Fruit fly (Drosophila melanogaster) whole organism, embryonic: Measurements from ENCODE around the gene Tdg.

Source experiments
- CG11247 ChIP-seq: fragments of 200-800 bp; sonication (Bioruptor generic); IDR thresholded peaks from 2 replicates; pipeline ENCODE4 v1.3.6; 2022; ENCODE audit warnings: missing biosample characterization, missing genetic modification characterization
- CG11723 ChIP-seq: fragments of 200-800 bp; sonication (Bioruptor generic); optimal IDR thresholded peaks from 2 replicates; lab custom pipeline; 2017; ENCODE audit warnings: missing biosample characterization, mild to moderate bottlenecking, missing genetic modification characterization
- CG12236 ChIP-seq: fragments of 200-800 bp; sonication (Bioruptor generic); optimal IDR thresholded peaks from 2 replicates; lab custom pipeline; 2016; ENCODE audit warnings: missing biosample characterization, missing genetic modification characterization
- CG14050 ChIP-seq: fragments of 200-800 bp; sonication (Bioruptor generic); IDR thresholded peaks from 3 replicates; pipeline ENCODE4 v1.3.6; 2022; ENCODE audit warnings: missing biosample characterization, missing genetic modification characterization
- CG14441 ChIP-seq: fragments of 200-800 bp; sonication (Bioruptor generic); IDR thresholded peaks from 2 replicates; pipeline ENCODE4 v1.3.6; 2022; ENCODE audit warnings: missing biosample characterization, missing genetic modification characterization
- CG14710 ChIP-seq: fragments of 200-800 bp; sonication (Bioruptor generic); optimal IDR thresholded peaks from 3 replicates; lab custom pipeline; 2019; ENCODE audit warnings: missing biosample characterization, mild to moderate bottlenecking, missing genetic modification characterization, moderate library complexity
- CG17359 ChIP-seq: fragments of 200-800 bp; sonication (Bioruptor generic); optimal IDR thresholded peaks from 3 replicates; lab custom pipeline; 2018; ENCODE audit warnings: missing biosample characterization, mild to moderate bottlenecking, missing genetic modification characterization, moderate library complexity
- CG17568 ChIP-seq: fragments of 200-800 bp; sonication (Bioruptor generic); optimal IDR thresholded peaks from 2 replicates; lab custom pipeline; 2018; ENCODE audit warnings: missing biosample characterization, mild to moderate bottlenecking, missing genetic modification characterization, moderate library complexity
- CG18476 ChIP-seq: fragments of 200-800 bp; sonication (Bioruptor generic); optimal IDR thresholded peaks from 2 replicates; lab custom pipeline; 2016; ENCODE audit warnings: missing biosample characterization, mild to moderate bottlenecking, missing genetic modification characterization
- CG18599 ChIP-seq: fragments of 200-800 bp; sonication (Bioruptor generic); optimal IDR thresholded peaks from 3 replicates; lab custom pipeline; 2017; ENCODE audit warnings: missing biosample characterization, missing genetic modification characterization, mild to moderate bottlenecking, moderate library complexity, missing genetic modification reagents
- CG2678 ChIP-seq: fragments of 200-800 bp; sonication (Bioruptor generic); optimal IDR thresholded peaks from 3 replicates; lab custom pipeline; 2019; ENCODE audit warnings: missing biosample characterization, mild to moderate bottlenecking, missing genetic modification characterization, moderate library complexity
- CG42726 ChIP-seq: fragments of 200-800 bp; sonication (Bioruptor generic); IDR thresholded peaks from 2 replicates; pipeline ENCODE4 v1.3.6; 2022; ENCODE audit warnings: missing biosample characterization, missing genetic modification characterization; ENCODE audit not compliant: partially characterized antibody
- CG4707 ChIP-seq: fragments of 200-800 bp; sonication (Bioruptor generic); optimal IDR thresholded peaks from 2 replicates; lab custom pipeline; 2018; ENCODE audit warnings: missing biosample characterization, mild to moderate bottlenecking, missing genetic modification characterization, moderate library complexity
- CG6272 ChIP-seq: fragments of 200-800 bp; sonication (Bioruptor generic); IDR thresholded peaks from 2 replicates; pipeline ENCODE4 v1.3.6; 2022; ENCODE audit warnings: missing biosample characterization, missing genetic modification characterization
- CG8478 ChIP-seq: fragments of >200 bp; optimal IDR thresholded peaks from 2 replicates; lab custom pipeline; 2018
- CG9215 ChIP-seq: fragments of 200-800 bp; sonication (Bioruptor generic); IDR thresholded peaks from 2 replicates; pipeline ENCODE4 v1.3.6; 2022; ENCODE audit warnings: missing biosample characterization, missing genetic modification characterization
- D ChIP-seq, 2 experiments: fragments of 200-800 bp in 1 of 2; fragments of >200 bp in 1 of 2; sonication (Bioruptor generic) in 1 of 2; optimal IDR thresholded peaks; 2 replicates in 1 of 2; 3 replicates in 1 of 2; lab custom pipeline; 2017; ENCODE audit warnings: mild to moderate bottlenecking in 1 of 2, missing biosample characterization in 1 of 2, missing genetic modification characterization in 1 of 2, missing genetic modification reagents in 1 of 2
- Dip2 ChIP-seq: fragments of 200-800 bp; sonication (Bioruptor generic); IDR thresholded peaks from 2 replicates; pipeline ENCODE4 v1.3.6; 2022; ENCODE audit warnings: missing biosample characterization, missing genetic modification characterization
- Fer2 ChIP-seq: fragments of 200-800 bp; sonication (Bioruptor generic); optimal IDR thresholded peaks from 2 replicates; lab custom pipeline; 2018; ENCODE audit warnings: missing biosample characterization, mild to moderate bottlenecking, missing genetic modification characterization, moderate library complexity
- HLH3B ChIP-seq: fragments of 200-800 bp; sonication (Bioruptor generic); IDR thresholded peaks from 2 replicates; pipeline ENCODE4 v1.3.6; 2022; ENCODE audit warnings: missing biosample characterization, missing genetic modification characterization
- Hr51 ChIP-seq, 2 experiments: fragments of 200-800 bp; sonication (Bioruptor generic); optimal IDR thresholded peaks; 2 replicates in 1 of 2; 3 replicates in 1 of 2; lab custom pipeline; 2016 to 2018; ENCODE audit warnings: missing biosample characterization in 2 of 2, missing genetic modification characterization in 2 of 2, mild to moderate bottlenecking in 1 of 2, moderate library complexity in 1 of 2
- Hsf ChIP-seq: fragments of 200-800 bp; sonication (Bioruptor generic); optimal IDR thresholded peaks from 3 replicates; lab custom pipeline; 2016; ENCODE audit warnings: missing biosample characterization, missing genetic modification characterization
- Rx ChIP-seq: fragments of 200-800 bp; sonication (Bioruptor generic); IDR thresholded peaks from 2 replicates; pipeline ENCODE4 v1.3.6; 2022; ENCODE audit warnings: missing biosample characterization, missing genetic modification characterization
- Sox100B ChIP-seq: fragments of 200-800 bp; sonication (Bioruptor generic); optimal IDR thresholded peaks from 3 replicates; lab custom pipeline; 2018; ENCODE audit warnings: missing biosample characterization, mild to moderate bottlenecking, missing genetic modification characterization
- Sry-β ChIP-seq: fragments of 200-800 bp; sonication (Bioruptor generic); optimal IDR thresholded peaks from 2 replicates; lab custom pipeline; 2018; ENCODE audit warnings: missing biosample characterization, mild to moderate bottlenecking, missing genetic modification characterization, moderate library complexity
- Ssrp ChIP-seq: fragments of 200-800 bp; sonication (Bioruptor generic); optimal IDR thresholded peaks from 2 replicates; lab custom pipeline; 2018; ENCODE audit warnings: missing biosample characterization, mild to moderate bottlenecking, missing genetic modification characterization, moderate library complexity
- YL-1 ChIP-seq: fragments of 200-800 bp; sonication (Bioruptor generic); optimal IDR thresholded peaks from 3 replicates; lab custom pipeline; 2017; ENCODE audit warnings: missing biosample characterization, mild to moderate bottlenecking, missing genetic modification characterization
- al ChIP-seq: fragments of 200-800 bp; sonication (Bioruptor generic); IDR thresholded peaks from 2 replicates; pipeline ENCODE4 v1.3.6; 2022; ENCODE audit warnings: missing biosample characterization, missing genetic modification characterization
- amos ChIP-seq: fragments of 200-800 bp; sonication (Bioruptor generic); IDR thresholded peaks from 2 replicates; pipeline ENCODE4 v1.3.6; 2022; ENCODE audit warnings: missing biosample characterization, missing genetic modification characterization; ENCODE audit not compliant: partially characterized antibody
- ash1 ChIP-seq: fragments of 200-800 bp; sonication (Bioruptor generic); optimal IDR thresholded peaks from 2 replicates; lab custom pipeline; 2018; ENCODE audit warnings: missing biosample characterization, mild to moderate bottlenecking, missing genetic modification characterization
- dati ChIP-seq: fragments of 200-800 bp; sonication (Bioruptor generic); IDR thresholded peaks from 2 replicates; pipeline ENCODE4 v1.3.6; 2022; ENCODE audit warnings: missing biosample characterization, missing genetic modification characterization
- dm ChIP-seq: fragments of 200-800 bp; sonication (Bioruptor generic); optimal IDR thresholded peaks from 3 replicates; lab custom pipeline; 2016; ENCODE audit warnings: missing biosample characterization, missing genetic modification characterization
- dmrt11E ChIP-seq: fragments of 200-800 bp; sonication (Bioruptor generic); optimal IDR thresholded peaks from 3 replicates; lab custom pipeline; 2018; ENCODE audit warnings: missing biosample characterization, mild to moderate bottlenecking, missing genetic modification characterization, moderate library complexity
- esg ChIP-seq: fragments of 200-800 bp; sonication (Bioruptor generic); conservative IDR thresholded peaks from 2 replicates; pipeline ENCODE4 v1.3.6; 2022; ENCODE audit warnings: missing biosample characterization, missing genetic modification characterization
- hth ChIP-seq: fragments of >200 bp; optimal IDR thresholded peaks from 2 replicates; lab custom pipeline; 2017; ENCODE audit warnings: inconsistent platforms
- lbe ChIP-seq: fragments of 200-800 bp; sonication (Bioruptor generic); optimal IDR thresholded peaks from 2 replicates; lab custom pipeline; 2016; ENCODE audit warnings: missing biosample characterization, mild to moderate bottlenecking, missing genetic modification characterization
- lola ChIP-seq, 3 experiments: fragments of >200 bp in 2 of 3; fragments of 200-800 bp in 1 of 3; sonication (Bioruptor generic) in 1 of 3; optimal IDR thresholded peaks; 2 replicates each; lab custom pipeline; 2017 to 2019; ENCODE audit warnings: missing biosample characterization in 3 of 3, missing genetic modification characterization in 3 of 3, mild to moderate bottlenecking in 1 of 3, moderate library complexity in 1 of 3
- lov ChIP-seq, 2 experiments: fragments of 200-800 bp in 1 of 2; fragments of >200 bp in 1 of 2; sonication (Bioruptor generic) in 1 of 2; IDR thresholded peaks in 1 of 2; optimal IDR thresholded peaks in 1 of 2; 2 replicates in 1 of 2; 3 replicates in 1 of 2; pipeline versions ENCODE4 v1.3.6 to Lab custom; 2017 to 2022; ENCODE audit warnings: missing biosample characterization in 1 of 2, missing genetic modification characterization in 1 of 2
- luna ChIP-seq: fragments of 200-800 bp; sonication (Bioruptor generic); optimal IDR thresholded peaks from 2 replicates; lab custom pipeline; 2016; ENCODE audit warnings: missing biosample characterization, missing genetic modification characterization
- mirr ChIP-seq: fragments of 200-800 bp; sonication (Bioruptor generic); optimal IDR thresholded peaks from 3 replicates; lab custom pipeline; 2018; ENCODE audit warnings: missing biosample characterization, mild to moderate bottlenecking, missing genetic modification characterization
- pfk ChIP-seq: fragments of 200-800 bp; sonication (Bioruptor generic); optimal IDR thresholded peaks from 2 replicates; lab custom pipeline; 2018; ENCODE audit warnings: missing biosample characterization, mild to moderate bottlenecking, missing genetic modification characterization, moderate library complexity
- pho ChIP-seq: fragments of 200-800 bp; sonication (Bioruptor generic); optimal IDR thresholded peaks from 2 replicates; lab custom pipeline; 2016; ENCODE audit warnings: missing biosample characterization, missing genetic modification characterization
- phol ChIP-seq: fragments of 200-800 bp; sonication (Bioruptor generic); optimal IDR thresholded peaks from 3 replicates; lab custom pipeline; 2018; ENCODE audit warnings: missing biosample characterization, mild to moderate bottlenecking, missing genetic modification characterization, moderate library complexity
- ranshi ChIP-seq: fragments of 200-800 bp; sonication (Bioruptor generic); IDR thresholded peaks from 2 replicates; pipeline ENCODE4 v1.3.6; 2022; ENCODE audit warnings: missing biosample characterization, missing genetic modification characterization
- row ChIP-seq: fragments of 200-800 bp; sonication (Bioruptor generic); IDR thresholded peaks from 3 replicates; pipeline ENCODE4 v1.3.6; 2022; ENCODE audit warnings: missing biosample characterization, missing genetic modification characterization
- slbo ChIP-seq: fragments of 200-800 bp; sonication (Bioruptor generic); IDR thresholded peaks from 2 replicates; pipeline ENCODE4 v1.3.6; 2022; ENCODE audit warnings: missing biosample characterization, missing genetic modification characterization
- slou ChIP-seq: fragments of 200-800 bp; sonication (Bioruptor generic); optimal IDR thresholded peaks from 3 replicates; lab custom pipeline; 2016; ENCODE audit warnings: missing biosample characterization, missing genetic modification characterization
- trem ChIP-seq: fragments of 200-800 bp; optimal IDR thresholded peaks from 3 replicates; lab custom pipeline; 2019; ENCODE audit warnings: missing biosample characterization, mild to moderate bottlenecking, missing genetic modification characterization, moderate library complexity
- ttk ChIP-seq: fragments of 200-800 bp; sonication (Bioruptor generic); IDR thresholded peaks from 2 replicates; pipeline ENCODE4 v2.1.2; 2022; ENCODE audit warnings: missing biosample characterization, missing genetic modification characterization

The Tdg gene

DNA sequence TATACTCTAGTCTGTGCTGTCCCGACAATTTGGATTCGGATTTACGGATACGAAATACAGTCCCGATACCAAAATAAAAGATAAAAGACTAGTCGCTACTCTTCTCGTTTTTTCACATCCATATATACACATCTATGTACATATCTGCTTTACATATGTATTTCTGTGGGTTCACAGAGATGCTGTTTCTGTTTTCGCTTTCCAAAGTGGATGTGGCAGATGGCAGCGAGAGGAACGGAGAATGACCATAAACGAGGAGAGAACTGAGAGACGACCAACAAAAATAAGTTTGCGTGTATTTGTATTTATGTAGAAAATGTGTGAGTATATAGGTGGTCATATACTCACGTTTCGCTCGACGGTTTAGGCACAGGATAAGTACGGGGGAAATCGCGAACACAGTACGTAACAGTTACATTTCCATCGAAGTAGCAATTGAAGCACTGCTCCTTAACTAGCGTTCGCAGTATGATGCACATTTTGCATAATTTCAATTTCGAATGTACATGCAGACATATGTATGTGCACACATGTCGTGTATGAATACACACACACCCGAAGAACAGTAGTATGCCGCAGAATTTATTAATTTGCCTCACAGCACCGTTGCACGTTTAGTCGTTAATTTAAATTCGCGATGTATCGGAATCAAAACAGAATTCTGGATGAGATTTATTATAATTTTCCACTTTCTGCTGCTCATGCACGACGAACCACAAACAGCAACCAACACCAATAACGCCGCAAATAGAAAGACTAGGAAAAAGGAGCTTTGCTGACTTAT lies at the start of gene Tdg:
TSS of gene Tdg (minus strand) at position 760 of the 784 bp plus-strand sequence.
- no peak for TF ChIP-seq D (optimal IDR thresholded peaks at IDR 0.05; lab: Kevin White, UChicago)
- no peak for TF ChIP-seq D (GFP tag; optimal IDR thresholded peaks at IDR 0.05; lab: Kevin White, UChicago)
- TF ChIP-seq CG14050 (GFP tag; lab: Robert Waterston, UW), result no peak
- TF ChIP-seq dati (GFP tag; lab: Robert Waterston, UW), result no peak
- TF ChIP-seq row (GFP tag; lab: Robert Waterston, UW), result peak; percentile 51; the same call in 2 of the 3 replicates
- TF ChIP-seq amos (GFP tag; lab: Robert Waterston, UW), result no peak
- no peak for TF ChIP-seq CG2678 (tag; lab: Kevin White, UChicago)
- TF ChIP-seq al (GFP tag; lab: Robert Waterston, UW), result no peak
- TF ChIP-seq CG12236 (GFP tag; lab: Kevin White, UChicago), result no peak
- peak; percentile 47 for TF ChIP-seq pfk (GFP tag; lab: Kevin White, UChicago)
- TF ChIP-seq ranshi (GFP tag; lab: Robert Waterston, UW), result no peak
- TF ChIP-seq pho (GFP tag; lab: Kevin White, UChicago), result peak; percentile 8
- no peak for TF ChIP-seq CG6272
- TF ChIP-seq Dip2 (GFP tag; lab: Robert Waterston, UW), result no peak
- TF ChIP-seq CG17359 (tag; lab: Kevin White, UChicago), result no peak
- TF ChIP-seq CG14441 (GFP tag; lab: Robert Waterston, UW), result no peak
- no peak for TF ChIP-seq CG17568
- TF ChIP-seq Fer2, result no peak
- TF ChIP-seq CG11247 (GFP tag; lab: Robert Waterston, UW), result no peak
- TF ChIP-seq CG18599 (GFP tag; lab: Kevin White, UChicago), result no peak
- no peak for TF ChIP-seq CG11723 (GFP tag; lab: Kevin White, UChicago)
- TF ChIP-seq slbo, result no peak
- no peak for TF ChIP-seq ash1 (GFP tag; lab: Kevin White, UChicago)
- TF ChIP-seq CG14710, result no peak
- no peak for TF ChIP-seq Sry-β
- TF ChIP-seq CG9215, result no peak
- no peak for TF ChIP-seq CG8478 (lab: Kevin White, UChicago)
- no peak for TF ChIP-seq slou (GFP tag; lab: Kevin White, UChicago)
- TF ChIP-seq lov (optimal IDR thresholded peaks at IDR 0.05; lab: Kevin White, UChicago), result no peak
- no peak for TF ChIP-seq lov (GFP tag; IDR thresholded peaks at IDR 0.05; lab: Robert Waterston, UW)
- no peak for TF ChIP-seq CG18476 (GFP tag; lab: Kevin White, UChicago)
- no peak for TF ChIP-seq esg (GFP tag; lab: Robert Waterston, UW)
- TF ChIP-seq Sox100B (GFP tag; lab: Kevin White, UChicago), result no peak
- no peak for TF ChIP-seq trem (tag; lab: Kevin White, UChicago)
- no peak for TF ChIP-seq mirr (GFP tag; lab: Kevin White, UChicago)
- TF ChIP-seq Rx (GFP tag; lab: Robert Waterston, UW), result no peak
- no peak for TF ChIP-seq HLH3B (GFP tag; lab: Robert Waterston, UW)
- peak; percentile 35 for TF ChIP-seq YL-1 (GFP tag; lab: Kevin White, UChicago)
- TF ChIP-seq lola (GFP tag; optimal IDR thresholded peaks at IDR 0.05; lab: Kevin White, UChicago), result peak in 1 of 3 experiments; percentile 2
- TF ChIP-seq dm (GFP tag; lab: Kevin White, UChicago), result no peak
- peak; percentile 22 for TF ChIP-seq lbe (GFP tag; lab: Kevin White, UChicago)
- no peak for TF ChIP-seq Hsf (GFP tag; lab: Kevin White, UChicago)
- TF ChIP-seq luna (GFP tag; lab: Kevin White, UChicago), result no peak
- TF ChIP-seq Ssrp (tag; lab: Kevin White, UChicago), result no peak
- no peak for TF ChIP-seq phol (tag; lab: Kevin White, UChicago)
- TF ChIP-seq Hr51 (GFP tag; optimal IDR thresholded peaks at IDR 0.05; lab: Kevin White, UChicago), result no peak
- TF ChIP-seq CG4707, result no peak
- TF ChIP-seq ttk (GFP tag; lab: Robert Waterston, UW), result no peak
- TF ChIP-seq dmrt11E (tag; lab: Kevin White, UChicago), result no peak
- TF ChIP-seq CG42726 (GFP tag; lab: Robert Waterston, UW), result no peak; the same call in 1 of the 2 replicates
- TF ChIP-seq hth (lab: Kevin White, UChicago), result no peak
